Worm (Caenorhabditis elegans) whole organism, L4 larva: Measurements from ENCODE around the gene H34I24.2.

Source experiments
- F26F4.8 ChIP-seq: fragments of 200-800 bp; sonication (Bioruptor generic); conservative IDR thresholded peaks from 2 replicates; pipeline ENCODE4 v1.3.6; 2022; ENCODE audit warnings: missing genetic modification characterization, missing compliant biosample characterization
- T20F7.1 ChIP-seq: fragments of 200-800 bp; sonication (Bioruptor generic); optimal IDR thresholded peaks from 2 replicates; lab custom pipeline; 2018; ENCODE audit warnings: mild to moderate bottlenecking, missing genetic modification characterization, missing compliant biosample characterization
- ZK337.2 ChIP-seq: fragments of 200-800 bp; sonication (Bioruptor generic); IDR thresholded peaks from 2 replicates; pipeline ENCODE4 v1.3.6; 2022; ENCODE audit warnings: missing genetic modification reagents, missing genetic modification characterization, missing compliant biosample characterization
- aha-1 ChIP-seq: fragments of 150-350 bp; peaks from one replicate; lab custom pipeline; 2014; ENCODE audit warnings: missing biosample characterization, missing genetic modification characterization
- ama-1 ChIP-seq: fragments of 150-350 bp; optimal IDR thresholded peaks from 2 replicates; lab custom pipeline; 2014; ENCODE audit warnings: inconsistent platforms, mixed read lengths
- arid-1 ChIP-seq: fragments of 200-800 bp; sonication (Bioruptor generic); conservative IDR thresholded peaks from 2 replicates; pipeline ENCODE4 v1.3.6; 2022; ENCODE audit warnings: missing genetic modification reagents, missing genetic modification characterization, missing compliant biosample characterization
- ceh-20 ChIP-seq: fragments of 200-800 bp; sonication (Bioruptor generic); IDR thresholded peaks from 2 replicates; pipeline ENCODE4 v1.3.6; 2022; ENCODE audit warnings: missing genetic modification reagents, missing genetic modification characterization, missing compliant biosample characterization
- ceh-28 ChIP-seq: fragments of 150-350 bp; optimal IDR thresholded peaks from 2 replicates; lab custom pipeline; 2014; ENCODE audit warnings: missing biosample characterization, missing genetic modification reagents, missing genetic modification characterization
- ceh-32 ChIP-seq: sonication (generic microtip); optimal IDR thresholded peaks from 2 replicates; lab custom pipeline; 2016; ENCODE audit warnings: mild to moderate bottlenecking, missing genetic modification characterization, missing compliant biosample characterization; ENCODE audit not compliant: poor library complexity
- ceh-62 ChIP-seq: sonication (generic microtip); optimal IDR thresholded peaks from 2 replicates; lab custom pipeline; 2017; ENCODE audit warnings: missing biosample characterization, missing genetic modification characterization
- cey-2 ChIP-seq: sonication (generic microtip); optimal IDR thresholded peaks from 3 replicates; lab custom pipeline; 2017; ENCODE audit warnings: missing genetic modification characterization, mild to moderate bottlenecking, missing compliant biosample characterization, antibody characterized with exemption, borderline replicate concordance; ENCODE audit not compliant: insufficient read depth
- daf-19 ChIP-seq: fragments of 200-800 bp; sonication (Bioruptor generic); conservative IDR thresholded peaks from 2 replicates; pipeline ENCODE4 v1.3.6; 2022; ENCODE audit warnings: missing genetic modification characterization, missing compliant biosample characterization
- daf-8 ChIP-seq: fragments of 200-800 bp; sonication (Bioruptor generic); IDR thresholded peaks from 2 replicates; pipeline ENCODE4 v1.3.6; 2022; ENCODE audit warnings: missing genetic modification characterization, missing compliant biosample characterization
- dmd-9 ChIP-seq: fragments of 200-800 bp; sonication (Bioruptor generic); IDR thresholded peaks from 2 replicates; pipeline ENCODE4 v1.3.6; 2022; ENCODE audit warnings: missing genetic modification reagents, missing genetic modification characterization, missing compliant biosample characterization
- dpl-1 ChIP-seq: fragments of 150-350 bp; optimal IDR thresholded peaks from 2 replicates; lab custom pipeline; 2014; ENCODE audit warnings: missing biosample characterization, missing genetic modification reagents, missing genetic modification characterization
- dve-1 ChIP-seq: sonication (generic microtip); optimal IDR thresholded peaks from 2 replicates; lab custom pipeline; 2017; ENCODE audit warnings: antibody characterized with exemption, mild to moderate bottlenecking, missing genetic modification characterization, missing compliant biosample characterization; ENCODE audit not compliant: insufficient read depth
- fkh-10 ChIP-seq: fragments of 150-350 bp; optimal IDR thresholded peaks from 2 replicates; lab custom pipeline; 2014; ENCODE audit warnings: missing biosample characterization, missing genetic modification reagents, missing genetic modification characterization
- hif-1 ChIP-seq, 2 experiments: sonication (generic microtip); optimal IDR thresholded peaks; 2 replicates each; lab custom pipeline; 2016 to 2017; ENCODE audit warnings: missing compliant biosample characterization in 2 of 2, missing genetic modification characterization in 2 of 2, missing genetic modification reagents in 2 of 2, missing genotype in 2 of 2, mild to moderate bottlenecking in 1 of 2
- hmg-1.1 ChIP-seq: fragments of 200-800 bp; sonication (Bioruptor generic); IDR thresholded peaks from 2 replicates; pipeline ENCODE4 v1.3.6; 2022; ENCODE audit warnings: missing genetic modification reagents, missing genetic modification characterization, missing compliant biosample characterization
- lin-13 ChIP-seq: fragments of 150-350 bp; optimal IDR thresholded peaks from 2 replicates; lab custom pipeline; 2014; ENCODE audit warnings: missing biosample characterization, missing genetic modification reagents, missing genetic modification characterization
- lin-38 ChIP-seq: fragments of 200-800 bp; sonication (Bioruptor generic); IDR thresholded peaks from 2 replicates; pipeline ENCODE4 v1.3.6; 2022; ENCODE audit warnings: missing genetic modification reagents, missing genetic modification characterization, missing compliant biosample characterization
- lir-3 ChIP-seq: sonication (generic microtip); optimal IDR thresholded peaks from 2 replicates; lab custom pipeline; 2016; ENCODE audit warnings: mild to moderate bottlenecking, missing genetic modification characterization, missing compliant biosample characterization
- mes-2 ChIP-seq: sonication (generic microtip); optimal IDR thresholded peaks from 2 replicates; lab custom pipeline; 2016; ENCODE audit warnings: missing genotype, mild to moderate bottlenecking, missing genetic modification characterization, missing compliant biosample characterization; ENCODE audit not compliant: poor library complexity, severe bottlenecking
- nhr-10 ChIP-seq: fragments of 150-350 bp; optimal IDR thresholded peaks from 2 replicates; lab custom pipeline; 2014; ENCODE audit warnings: missing biosample characterization, missing genetic modification characterization
- nhr-102 ChIP-seq: sonication (generic microtip); optimal IDR thresholded peaks from 2 replicates; lab custom pipeline; 2016; ENCODE audit warnings: mild to moderate bottlenecking, missing genetic modification characterization, moderate library complexity, missing compliant biosample characterization
- nhr-111 ChIP-seq: fragments of 200-800 bp; sonication (Bioruptor generic); optimal IDR thresholded peaks from 2 replicates; lab custom pipeline; 2018; ENCODE audit warnings: mild to moderate bottlenecking, missing genetic modification characterization, missing compliant biosample characterization
- nhr-25 ChIP-seq: sonication (generic microtip); optimal IDR thresholded peaks from 2 replicates; lab custom pipeline; 2017; ENCODE audit warnings: missing genetic modification characterization, mild to moderate bottlenecking, missing compliant biosample characterization, antibody characterized with exemption, moderate library complexity, borderline replicate concordance; ENCODE audit not compliant: insufficient read depth
- nhr-28 ChIP-seq: fragments of 150-350 bp; optimal IDR thresholded peaks from 2 replicates; lab custom pipeline; 2014; ENCODE audit warnings: missing biosample characterization, missing genetic modification characterization
- nhr-42 ChIP-seq: fragments of 200-800 bp; sonication (Bioruptor generic); IDR thresholded peaks from 2 replicates; pipeline ENCODE4 v1.3.6; 2022; ENCODE audit warnings: missing genetic modification characterization, missing compliant biosample characterization
- nhr-48 ChIP-seq: sonication (generic microtip); optimal IDR thresholded peaks from 2 replicates; lab custom pipeline; 2016; ENCODE audit warnings: mild to moderate bottlenecking, missing genetic modification characterization, missing compliant biosample characterization
- pha-4 ChIP-seq, 2 experiments: fragments of 150-350 bp in 1 of 2; fragments of 200-800 bp in 1 of 2; sonication (Bioruptor generic) in 1 of 2; IDR thresholded peaks in 1 of 2; optimal IDR thresholded peaks in 1 of 2; 2 replicates each; pipeline versions ENCODE4 v1.3.6 to Lab custom; 2014 to 2022; ENCODE audit warnings: missing genetic modification characterization in 2 of 2, missing genetic modification reagents in 2 of 2, missing biosample characterization in 1 of 2, missing compliant biosample characterization in 1 of 2
- php-3 ChIP-seq: fragments of 200-800 bp; sonication (Bioruptor generic); IDR thresholded peaks from 2 replicates; pipeline ENCODE4 v1.3.6; 2022; ENCODE audit warnings: missing genetic modification reagents, missing genetic modification characterization, missing compliant biosample characterization
- pqm-1 ChIP-seq: sonication (generic microtip); optimal IDR thresholded peaks from 2 replicates; lab custom pipeline; 2017; ENCODE audit warnings: missing biosample characterization, missing genetic modification characterization
- saeg-2 ChIP-seq: fragments of 200-800 bp; sonication (Bioruptor generic); IDR thresholded peaks from 2 replicates; pipeline ENCODE4 v1.3.6; 2022; ENCODE audit warnings: missing genetic modification reagents, missing genetic modification characterization, missing compliant biosample characterization
- set-16 ChIP-seq: fragments of 200-800 bp; sonication (Bioruptor generic); IDR thresholded peaks from 2 replicates; pipeline ENCODE4 v1.3.6; 2022; ENCODE audit warnings: missing genetic modification reagents, missing genetic modification characterization, missing compliant biosample characterization
- skn-1 ChIP-seq: fragments of 150-350 bp; optimal IDR thresholded peaks from 2 replicates; lab custom pipeline; 2014; ENCODE audit warnings: missing biosample characterization, missing genetic modification characterization
- spr-1 ChIP-seq: sonication (generic microtip); optimal IDR thresholded peaks from 2 replicates; lab custom pipeline; 2016; ENCODE audit warnings: mild to moderate bottlenecking, missing genetic modification characterization, missing compliant biosample characterization
- tra-1 ChIP-seq: fragments of 200-800 bp; sonication (Bioruptor generic); IDR thresholded peaks from 2 replicates; pipeline ENCODE4 v1.3.6; 2022; ENCODE audit warnings: missing genetic modification reagents, missing genetic modification characterization, missing compliant biosample characterization
- unc-39 ChIP-seq: sonication (generic microtip); optimal IDR thresholded peaks from 2 replicates; lab custom pipeline; 2017; ENCODE audit warnings: missing biosample characterization, missing genetic modification characterization
- unc-62 ChIP-seq, 3 experiments: fragments of 150-350 bp in 1 of 3; sonication (generic microtip); optimal IDR thresholded peaks in 2 of 3; peaks in 1 of 3; 1 replicate in 1 of 3; 2 replicates in 2 of 3; lab custom pipeline; 2014 to 2017; ENCODE audit warnings: missing biosample characterization in 3 of 3, missing genetic modification characterization in 3 of 3, missing genetic modification reagents in 3 of 3, missing genotype in 1 of 3
- zip-2 ChIP-seq: fragments of 150-350 bp; optimal IDR thresholded peaks from 2 replicates; lab custom pipeline; 2014; ENCODE audit warnings: missing biosample characterization, missing genetic modification characterization
- ztf-7 ChIP-seq: fragments of 150-350 bp; optimal IDR thresholded peaks from 2 replicates; lab custom pipeline; 2014; ENCODE audit warnings: missing biosample characterization, missing genetic modification characterization

Gene H34I24.2

ce11 chrIII:2875946-2876345 lies 34.1 kb downstream of the H34I24.2 start (continued):
- no peak for TF ChIP-seq pha-4 (GFP tag; IDR thresholded peaks at IDR 0.05; lab: Robert Waterston, UW)
- TF ChIP-seq pha-4 (tag; optimal IDR thresholded peaks at IDR 0.05; lab: Kevin White, UChicago): no peak
- peak in 1 of 2 experiments; percentile 42 for TF ChIP-seq unc-62 (GFP tag; optimal IDR thresholded peaks at IDR 0.05 in 1 of 2; lab: Kevin White, UChicago)
- no peak for TF ChIP-seq unc-62 (tag; optimal IDR thresholded peaks at IDR 0.05; lab: Kevin White, UChicago)
- peak; percentile 19 for TF ChIP-seq spr-1 (tag; lab: Kevin White, UChicago)
- TF ChIP-seq nhr-48 (tag; lab: Kevin White, UChicago): peak; percentile 80
- no peak for TF ChIP-seq lir-3 (tag; lab: Kevin White, UChicago)
- TF ChIP-seq tra-1 (GFP tag; lab: Robert Waterston, UW): peak; percentile 89
- peak; percentile 58 for TF ChIP-seq nhr-10 (tag; lab: Kevin White, UChicago)
- peak; percentile 60 for TF ChIP-seq dpl-1 (GFP tag; lab: Kevin White, UChicago)
- no peak for TF ChIP-seq nhr-42
- TF ChIP-seq dve-1: peak; percentile 94
- TF ChIP-seq fkh-10 (GFP tag; lab: Kevin White, UChicago): no peak
- no peak for TF ChIP-seq daf-19
- peak; percentile 43 for TF ChIP-seq ceh-28 (tag; lab: Kevin White, UChicago)
- peak; percentile 85 for TF ChIP-seq pqm-1
- no peak for TF ChIP-seq saeg-2 (GFP tag; lab: Robert Waterston, UW)
- no peak for TF ChIP-seq ceh-62
- TF ChIP-seq dmd-9 (GFP tag; lab: Robert Waterston, UW): no peak
- peak; percentile 50 for TF ChIP-seq nhr-102 (tag; lab: Kevin White, UChicago)
- peak; percentile 52 for TF ChIP-seq lin-38
- TF ChIP-seq arid-1 (GFP tag; lab: Robert Waterston, UW): no peak
- peak; percentile 97 for TF ChIP-seq aha-1 (tag; lab: Kevin White, UChicago)
- peak; percentile 43 for TF ChIP-seq ama-1 (lab: Kevin White, UChicago)
- TF ChIP-seq ztf-7 (tag; lab: Kevin White, UChicago): no peak
- TF ChIP-seq nhr-28 (tag; lab: Kevin White, UChicago): peak; percentile 92
- TF ChIP-seq php-3 (GFP tag; lab: Robert Waterston, UW): 0 out of 2 replicates have a peak, but pooled peaks have one; percentile 23
- TF ChIP-seq mes-2 (tag; lab: Kevin White, UChicago): peak; percentile 63
- no peak for TF ChIP-seq unc-39
- 0 out of 2 replicates have a peak, but pooled peaks have one; percentile 16 for TF ChIP-seq set-16 (GFP tag; lab: Robert Waterston, UW)
- TF ChIP-seq nhr-111 (GFP tag; lab: Kevin White, UChicago): no peak
- no peak for TF ChIP-seq ceh-32 (tag; lab: Kevin White, UChicago)
- TF ChIP-seq ceh-20 (GFP tag; lab: Robert Waterston, UW): peak; percentile 60; the same call in 1 of the 2 replicates
- no peak for TF ChIP-seq skn-1 (tag; lab: Kevin White, UChicago)

- TF ChIP-seq ama-1 (lab: Kevin White, UChicago) (no peak), nhr-25 (no peak), zip-2 (tag; lab: Kevin White, UChicago) (no peak), tra-1 (GFP tag; lab: Robert Waterston, UW) (no peak), ceh-20 (GFP tag; lab: Robert Waterston, UW) (no peak), ceh-62 (no peak), lin-13 (GFP tag; lab: Kevin White, UChicago) (peak; percentile 59), hmg-1.1 (GFP tag; lab: Robert Waterston, UW) (no peak), daf-8 (GFP tag; lab: Robert Waterston, UW) (no peak), lin-38 (0 out of 2 replicates have a peak, but pooled peaks have one; percentile 12), F26F4.8 (GFP tag; lab: Robert Waterston, UW) (no peak), nhr-102 (tag; lab: Kevin White, UChicago) (no peak), spr-1 (tag; lab: Kevin White, UChicago) (no peak), ZK337.2 (GFP tag; lab: Robert Waterston, UW) (no peak), hif-1 (tag; optimal IDR thresholded peaks at IDR 0.05; lab: Kevin White, UChicago) (no peak), nhr-42 (no peak), cey-2 (no peak), T20F7.1 (no peak)
Observed at ce11 chrIII:2879703-2880102, 37.9 kb downstream of the H34I24.2 start.
